Fruit fly (Drosophila melanogaster): ENCODE measurements around the gene PrBP.
A peak's percentile ranks its signal among the peaks of the same experiment; 100 is the strongest.

The PrBP gene

DNA sequence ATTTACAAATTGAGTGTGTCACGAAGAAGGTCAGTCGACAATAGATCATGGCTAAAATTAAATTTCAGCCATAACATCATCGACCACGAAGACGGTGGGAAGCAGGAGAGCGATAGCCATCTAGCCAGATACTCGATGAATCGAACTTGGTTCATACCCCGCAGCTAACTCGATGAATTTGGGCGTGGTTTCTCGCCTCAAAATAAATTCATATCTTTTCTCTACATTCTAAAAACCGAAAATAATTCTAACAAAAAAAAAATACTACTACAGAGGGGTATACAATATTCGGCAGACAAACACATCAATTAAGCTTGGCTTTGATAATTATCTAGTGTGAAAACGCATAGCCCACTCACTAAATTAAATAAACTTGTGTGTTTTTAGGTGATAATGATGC is 46.9 kb upstream of the PrBP start (continued):
- TF ChIP-seq Med (GFP tag) (peak; percentile 85), CG15269 (tag; optimal IDR thresholded peaks at IDR 0.05) (peak; percentile 29), insv (GFP tag; optimal IDR thresholded peaks at IDR 0.05) (no peak), Opbp (GFP tag; IDR thresholded peaks at IDR 0.05; ENCODE audit: partially characterized antibody) (no peak), CG12391 (tag; optimal IDR thresholded peaks at IDR 0.05) (peak; percentile 16), caup (GFP tag; optimal IDR thresholded peaks at IDR 0.05; ENCODE audit: severe bottlenecking) (peak; percentile 4), D19B (GFP tag; optimal IDR thresholded peaks at IDR 0.05) (peak; percentile 74), Sox102F (GFP tag; optimal IDR thresholded peaks at IDR 0.05) (peak; percentile 62), dpn (GFP tag; optimal IDR thresholded peaks at IDR 0.05) (peak; percentile 20 to 35), dm (GFP tag; optimal IDR thresholded peaks at IDR 0.05) (no peak), phol (tag; optimal IDR thresholded peaks at IDR 0.05) (peak; percentile 23), tgo (GFP tag; IDR thresholded peaks at IDR 0.05) (peak; percentile 36; the same call in 2 of the 3 replicates), CG3726 (GFP tag; IDR thresholded peaks at IDR 0.05) (no peak), so (GFP tag; IDR thresholded peaks at IDR 0.05) (peak; percentile 53; the same call in 2 of the 3 replicates), CG10462 (GFP tag; optimal IDR thresholded peaks at IDR 0.05) (no peak), Camta (GFP tag; optimal IDR thresholded peaks at IDR 0.05) (peak; percentile 24), slbo (GFP tag; IDR thresholded peaks at IDR 0.05) (0 out of 2 replicates have a peak, but pooled peaks have one; percentile 35), CG7839 (tag; optimal IDR thresholded peaks at IDR 0.05) (peak; percentile 18), Xbp1 (GFP tag; optimal IDR thresholded peaks at IDR 0.05) (peak; percentile 2), CG1792 (GFP tag; optimal IDR thresholded peaks at IDR 0.05) (no peak), CG10979 (tag; optimal IDR thresholded peaks at IDR 0.05) (peak; percentile 10), dan (GFP tag; IDR thresholded peaks at IDR 0.05) (no peak), CG12659 (GFP tag; optimal IDR thresholded peaks at IDR 0.05) (peak; percentile 9), fd102C (GFP tag; optimal IDR thresholded peaks at IDR 0.05) (no peak), Oli (tag; optimal IDR thresholded peaks at IDR 0.05) (peak; percentile 52), Atf6 (GFP tag; IDR thresholded peaks at IDR 0.05) (peak; percentile 25; the same call in 1 of the 2 replicates), CG10565 (GFP tag; optimal IDR thresholded peaks at IDR 0.05) (no peak), B-H1 (GFP tag; IDR thresholded peaks at IDR 0.05) (0 out of 3 replicates have a peak, but pooled peaks have one; percentile 19), row (GFP tag; IDR thresholded peaks at IDR 0.05) (peak; percentile 70), esg (GFP tag; conservative IDR thresholded peaks at IDR 0.05) (peak; percentile 25; the same call in 1 of the 2 replicates), Abd-B (GFP tag; optimal IDR thresholded peaks at IDR 0.05) (peak; percentile 53), CG6272 (GFP tag; IDR thresholded peaks at IDR 0.05) (no peak; the same call in 1 of the 2 replicates), dimm (GFP tag; IDR thresholded peaks at IDR 0.05) (no peak), en (GFP tag; optimal IDR thresholded peaks at IDR 0.05) (no peak), pros (GFP tag; optimal IDR thresholded peaks at IDR 0.05) (no peak), pan (optimal IDR thresholded peaks at IDR 0.05) (no peak), pan (GFP tag; optimal IDR thresholded peaks at IDR 0.05 in 1 of 2, IDR thresholded peaks at IDR 0.05 in 1 of 2) (peak in 1 of 2 experiments; percentile 66), mirr (GFP tag; optimal IDR thresholded peaks at IDR 0.05) (no peak), wor (GFP tag; IDR thresholded peaks at IDR 0.05) (0 out of 2 replicates have a peak, but pooled peaks have one; percentile 12), lov (optimal IDR thresholded peaks at IDR 0.05) (no peak), lov (GFP tag; IDR thresholded peaks at IDR 0.05) (peak; percentile 18; the same call in 1 of the 3 replicates), dmrt99B (tag; optimal IDR thresholded peaks at IDR 0.05) (peak; percentile 68), croc (GFP tag; conservative IDR thresholded peaks at IDR 0.05) (no peak), CG30403 (GFP tag; optimal IDR thresholded peaks at IDR 0.05) (peak; percentile 32), Hr51 (GFP tag; optimal IDR thresholded peaks at IDR 0.05) (peak in 1 of 2 experiments; percentile 46), CG14667 (GFP tag; IDR thresholded peaks at IDR 0.05) (no peak), E2f1 (GFP tag; IDR thresholded peaks at IDR 0.05) (0 out of 2 replicates have a peak, but pooled peaks have one; percentile 22), CG34422 (GFP tag; IDR thresholded peaks at IDR 0.05) (no peak), wek (GFP tag; optimal IDR thresholded peaks at IDR 0.05) (no peak), zfh2 (GFP tag; optimal IDR thresholded peaks at IDR 0.05) (peak; percentile 33), CG8478 (optimal IDR thresholded peaks at IDR 0.05) (no peak)

All from whole organism, embryonic.